Worm (Caenorhabditis elegans): ENCODE results near the gene Y43B11AR.3.

Gene Y43B11AR.3

DNA sequence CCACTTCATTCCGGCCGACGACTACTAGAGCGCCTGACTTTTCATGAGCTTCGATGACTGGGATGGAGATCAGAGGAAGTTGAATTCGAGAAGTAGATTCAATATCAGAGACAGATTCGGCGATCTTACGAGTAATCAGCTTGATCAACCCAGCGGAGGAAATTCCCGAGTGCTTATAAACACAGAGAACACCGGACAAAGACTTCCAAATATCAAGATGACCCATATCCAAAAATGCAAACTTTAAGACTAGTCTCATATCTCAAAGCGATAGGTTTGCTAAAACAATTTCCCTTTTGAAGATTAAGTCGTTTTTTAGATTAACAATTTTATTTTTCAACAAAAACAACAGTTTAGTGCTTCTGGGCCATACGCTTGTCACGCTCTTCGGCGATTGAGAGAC is at the start of gene Y43B11AR.3 (continued):
- TF ChIP-seq tra-1 (GFP tag; IDR thresholded peaks at IDR 0.05) = peak; percentile 79; the same call in 1 of the 2 replicates
- TF ChIP-seq Y48G9A.11 (GFP tag; IDR thresholded peaks at IDR 0.05) = peak; percentile 85; the same call in 1 of the 2 replicates

DNA sequence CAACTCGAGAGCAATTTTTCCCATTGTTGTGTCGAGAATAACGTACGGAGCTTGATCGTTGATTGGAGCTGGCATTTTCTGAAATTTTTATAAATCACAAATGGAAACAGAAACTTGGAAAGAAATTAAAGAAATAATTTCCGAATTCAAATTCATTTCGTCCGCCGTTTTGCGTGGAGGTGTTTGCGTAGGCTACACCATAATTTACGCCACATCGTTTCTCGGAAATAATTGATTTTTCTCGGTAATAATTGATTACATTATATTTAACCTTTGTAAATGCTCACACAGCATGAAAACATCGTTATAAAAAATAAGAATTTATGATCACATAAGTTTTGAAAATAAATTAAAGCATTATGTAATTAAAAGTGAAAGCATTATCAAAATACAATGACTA is 49.6 kb upstream of the Y43B11AR.3 start, which contains the start of gene cyn-12:
TSS of gene cyn-12 (minus strand) at position 78 of the 400 bp plus-strand sequence.
- TF ChIP-seq dmd-9 (GFP tag; IDR thresholded peaks at IDR 0.05) = no peak
- peak; percentile 52 for TF ChIP-seq mes-2 (tag; optimal IDR thresholded peaks at IDR 0.05; ENCODE audit: poor library complexity, severe bottlenecking)
- TF ChIP-seq lsy-2 (tag; optimal IDR thresholded peaks at IDR 0.05) = peak in 1 of 2 experiments; percentile 43
- no peak for TF ChIP-seq daf-16 (GFP tag; optimal IDR thresholded peaks at IDR 0.05)
- TF ChIP-seq daf-16 (tag; optimal IDR thresholded peaks at IDR 0.05) = no peak
- TF ChIP-seq unc-62 (GFP tag; optimal IDR thresholded peaks at IDR 0.05 in 1 of 2) = peak in 1 of 2 experiments; percentile 61
- TF ChIP-seq unc-62 (tag; optimal IDR thresholded peaks at IDR 0.05) = no peak
- TF ChIP-seq ama-1 (optimal IDR thresholded peaks at IDR 0.05) = peak; percentile 11
- TF ChIP-seq dpl-1 (GFP tag; optimal IDR thresholded peaks at IDR 0.05) = peak; percentile 33
- TF ChIP-seq dve-1 (tag; optimal IDR thresholded peaks at IDR 0.05; ENCODE audit: insufficient read depth) = peak; percentile 7

DNA sequence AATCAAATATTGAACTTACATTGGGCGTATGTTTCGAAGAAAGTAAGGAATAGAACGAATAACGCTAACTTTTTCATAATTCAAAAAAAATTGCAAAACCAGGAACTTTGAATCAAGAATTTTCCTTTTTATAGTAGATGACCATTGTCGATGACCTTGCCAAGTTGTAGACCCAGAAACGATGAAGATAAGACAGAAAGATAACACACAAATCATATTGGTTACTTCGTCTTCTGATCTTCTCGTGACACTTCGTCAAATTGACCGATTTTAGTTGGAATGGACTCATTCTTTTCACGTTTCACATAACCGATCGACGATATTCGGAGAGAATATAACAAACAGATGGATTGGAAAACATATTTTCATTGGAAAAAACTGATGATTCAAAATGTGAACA is 48.3 kb upstream of the Y43B11AR.3 start, which contains the start of gene grsp-3:
TSS of gene grsp-3 (minus strand) at position 149 of the 400 bp plus-strand sequence.
- TF ChIP-seq ceh-62 (tag; optimal IDR thresholded peaks at IDR 0.05) (no peak), dve-1 (tag; optimal IDR thresholded peaks at IDR 0.05; ENCODE audit: insufficient read depth) (no peak), lin-13 (GFP tag; optimal IDR thresholded peaks at IDR 0.05) (no peak), nhr-28 (tag; optimal IDR thresholded peaks at IDR 0.05) (peak; percentile 46), F44E2.7 (GFP tag; IDR thresholded peaks at IDR 0.05) (no peak), zfp-2 (tag; optimal IDR thresholded peaks at IDR 0.05) (no peak), hlh-30 (tag; optimal IDR thresholded peaks at IDR 0.05; ENCODE audit: insufficient read depth) (peak; percentile 72)

DNA sequence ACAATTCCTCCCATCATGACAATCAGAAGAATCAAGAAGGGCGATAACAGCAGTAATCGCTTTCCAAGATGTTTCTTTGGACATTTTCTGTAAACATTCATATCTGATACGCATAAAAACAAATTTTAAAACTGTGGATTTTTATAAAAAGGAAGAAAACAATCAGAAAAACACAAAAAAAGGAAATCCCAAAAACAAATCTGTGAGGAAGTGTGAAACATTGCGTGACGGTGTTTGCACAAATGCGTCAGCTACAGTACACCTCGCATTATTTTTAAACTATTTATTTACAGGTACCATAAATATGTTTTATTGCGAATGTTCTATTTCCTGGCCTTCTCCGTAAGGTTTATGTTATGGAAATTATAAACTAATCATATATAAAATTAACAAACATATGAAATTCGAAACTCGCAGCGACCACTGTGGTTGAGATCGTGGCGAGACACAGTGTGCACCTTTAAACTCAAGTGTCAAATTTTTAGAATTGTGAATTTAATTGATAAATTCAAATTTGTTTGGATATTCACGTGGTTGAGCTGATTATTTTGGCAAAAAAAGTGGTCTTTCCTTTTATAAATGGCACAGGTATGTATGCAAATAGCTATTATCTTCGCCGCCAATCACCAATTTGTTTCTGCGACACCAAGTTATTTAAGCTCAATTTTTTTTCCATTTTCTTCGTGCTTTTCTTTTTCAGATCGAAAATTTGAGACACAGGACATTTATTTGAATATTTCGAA is 38.0 kb upstream of the Y43B11AR.3 start, which contains the start of the genes C34D4.10 and str-48:
TSS of gene C34D4.10 (minus strand) at position 101 of the 743 bp plus-strand sequence.
TSS of gene str-48 (plus strand) at position 693 of the 743 bp plus-strand sequence.
- TF ChIP-seq php-3 (GFP tag; IDR thresholded peaks at IDR 0.05) = no peak
- no peak for TF ChIP-seq Y105C5A.15 (GFP tag; IDR thresholded peaks at IDR 0.05)
- no peak for TF ChIP-seq dmd-6 (GFP tag; IDR thresholded peaks at IDR 0.05)
- no peak for TF ChIP-seq lin-1 (GFP tag; IDR thresholded peaks at IDR 0.05)
- no peak for TF ChIP-seq lin-15B (tag; optimal IDR thresholded peaks at IDR 0.05)
- TF ChIP-seq ZK546.5 (tag; optimal IDR thresholded peaks at IDR 0.05) = no peak
- no peak for TF ChIP-seq zip-2 (tag; optimal IDR thresholded peaks at IDR 0.05)
- TF ChIP-seq fkh-10 (GFP tag; optimal IDR thresholded peaks at IDR 0.05) = no peak
- TF ChIP-seq rbr-2 (tag; optimal IDR thresholded peaks at IDR 0.05) = no peak
- no peak for TF ChIP-seq zfp-2 (tag; optimal IDR thresholded peaks at IDR 0.05)
- TF ChIP-seq T20F7.1 (GFP tag; optimal IDR thresholded peaks at IDR 0.05) = no peak
- no peak for TF ChIP-seq R02D3.7 (tag; optimal IDR thresholded peaks at IDR 0.05)
- TF ChIP-seq ama-1 (optimal IDR thresholded peaks at IDR 0.05) = no peak
- TF ChIP-seq lin-39 (tag; optimal IDR thresholded peaks at IDR 0.05) = no peak
- no peak for TF ChIP-seq set-16 (GFP tag; IDR thresholded peaks at IDR 0.05)
- TF ChIP-seq madf-9 (GFP tag; conservative IDR thresholded peaks at IDR 0.05) = no peak
- TF ChIP-seq F26F4.8 (GFP tag; conservative IDR thresholded peaks at IDR 0.05) = no peak
- TF ChIP-seq madf-5 (GFP tag; IDR thresholded peaks at IDR 0.05) = no peak
- TF ChIP-seq lim-7 (GFP tag; IDR thresholded peaks at IDR 0.05) = no peak
- no peak for TF ChIP-seq nhr-10 (tag; optimal IDR thresholded peaks at IDR 0.05)

Data from whole organism, L4 larva.